Fruit fly (Drosophila melanogaster): ENCODE measurements around the gene Prm.

The Prm gene

DNA sequence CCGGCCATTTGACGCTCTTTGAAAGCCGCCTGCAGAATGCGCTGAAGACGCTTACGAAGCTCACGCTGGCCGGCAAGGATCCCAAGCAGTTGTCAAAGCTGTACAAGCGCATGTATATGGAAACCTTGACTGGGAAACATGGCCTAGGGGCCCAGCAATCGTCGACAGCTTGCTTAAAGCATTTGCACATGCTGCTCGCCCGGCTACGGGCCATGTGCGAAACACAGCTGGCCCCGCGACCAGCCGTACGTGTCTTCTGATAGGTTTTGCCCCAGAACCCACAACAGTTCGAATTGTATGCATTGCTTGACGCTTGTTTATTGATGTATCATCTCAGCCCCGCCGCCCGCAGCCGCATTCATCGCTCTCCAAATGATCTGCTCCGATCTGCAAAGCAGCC lies 19.9 kb downstream of the Prm start:
- no peak for TF ChIP-seq CG17801 (GFP tag; optimal IDR thresholded peaks at IDR 0.05; ENCODE audit: partially characterized antibody)

DNA sequence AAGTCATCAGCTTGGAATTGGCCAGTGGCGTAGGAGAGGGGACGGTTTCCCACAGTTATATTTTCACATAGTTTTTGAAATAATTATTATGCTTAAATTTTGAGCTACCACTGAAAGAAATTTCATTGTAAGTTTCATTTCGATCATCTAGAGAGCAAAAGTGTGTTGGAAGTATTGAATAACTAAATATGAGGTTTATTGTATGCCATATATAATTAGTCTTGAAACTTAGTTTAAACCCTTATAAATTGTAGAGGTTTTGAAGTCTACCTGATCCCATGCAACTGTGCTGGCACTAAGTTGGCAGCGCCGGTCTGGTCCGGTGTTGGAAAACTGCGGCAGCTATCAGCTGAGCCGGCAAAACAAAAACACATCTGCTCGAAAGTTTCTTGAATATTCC lies 24.0 kb downstream of the Prm start, which contains the start of the genes CG32022 and CG6511:
TSS of gene CG32022 (minus strand) at position 128 of the 400 bp plus-strand sequence.
TSS of gene CG6511 (plus strand) at position 180 of the 400 bp plus-strand sequence.
- TF ChIP-seq CG17801 (GFP tag; optimal IDR thresholded peaks at IDR 0.05; ENCODE audit: partially characterized antibody), result no peak

DNA sequence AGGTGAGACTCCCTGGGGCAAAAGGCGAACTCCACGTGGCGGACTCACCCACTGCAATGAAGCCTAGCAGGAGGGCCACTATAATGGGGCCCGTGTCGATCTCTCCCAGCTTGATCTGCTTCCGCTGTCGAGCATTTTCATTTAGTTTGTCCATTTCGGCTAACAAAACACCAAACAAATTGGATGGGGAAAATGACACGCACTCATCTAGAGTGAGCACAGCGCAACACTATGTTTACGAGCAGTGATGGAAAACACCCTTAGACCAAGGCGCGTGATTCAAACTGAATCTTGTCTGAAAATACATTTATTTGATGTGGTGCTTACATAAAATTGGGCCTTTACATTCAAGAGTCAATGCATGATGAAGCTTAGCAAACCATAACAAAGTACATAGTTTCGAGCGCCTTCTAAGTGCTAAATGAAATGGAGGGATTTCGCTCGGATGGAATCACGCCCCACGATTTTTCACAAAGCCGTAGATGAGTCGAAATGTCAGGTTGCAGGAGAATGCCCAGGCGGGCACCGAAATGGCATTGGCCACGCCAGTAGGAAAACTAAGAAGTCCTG lies 25.0 kb downstream of the Prm start, which contains the start of gene SrpRbeta:
TSS of gene SrpRbeta (minus strand) at position 236 of the 570 bp plus-strand sequence.
- TF ChIP-seq CG17801 (GFP tag; optimal IDR thresholded peaks at IDR 0.05; ENCODE audit: partially characterized antibody), result no peak

DNA sequence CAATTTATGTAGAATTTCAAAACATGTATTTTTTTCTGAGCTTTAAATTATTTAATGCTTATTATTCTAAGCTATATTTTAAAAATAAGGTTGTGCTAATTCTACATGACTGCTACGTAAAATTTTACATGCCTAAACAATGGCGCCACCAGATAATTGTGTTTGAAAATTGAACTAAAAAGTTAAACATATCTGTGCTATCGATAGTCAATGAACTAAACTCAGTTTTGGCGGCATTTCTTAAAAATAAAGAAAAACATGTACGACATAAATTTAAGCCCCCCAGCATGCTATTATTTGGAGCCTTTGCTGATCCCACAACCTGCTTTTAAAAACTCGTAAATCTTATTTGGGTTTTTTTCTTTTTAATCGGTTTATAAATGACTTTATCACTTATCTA lies 26.5 kb downstream of the Prm start:
- TF ChIP-seq CG17801 (GFP tag; optimal IDR thresholded peaks at IDR 0.05; ENCODE audit: partially characterized antibody), result no peak

DNA sequence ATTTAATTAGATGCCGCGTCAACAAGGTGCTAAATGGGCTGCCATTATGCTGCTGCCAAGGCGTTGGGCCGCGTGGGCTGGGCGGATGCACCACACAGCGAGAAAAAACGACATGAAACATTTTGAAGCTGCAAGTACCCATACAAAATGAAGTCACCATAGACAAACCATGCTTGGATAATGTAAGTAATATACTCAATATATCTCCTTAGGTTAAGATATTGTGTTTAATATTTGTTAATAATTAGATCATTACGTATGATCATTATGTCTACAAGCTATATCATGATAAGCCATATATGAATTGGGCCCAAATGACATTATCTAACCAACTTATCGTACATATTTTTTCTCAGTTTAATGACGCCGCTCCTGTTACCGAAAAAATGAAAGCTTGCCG lies 29.1 kb downstream of the Prm start:
- no peak for TF ChIP-seq CG17801 (GFP tag; optimal IDR thresholded peaks at IDR 0.05; ENCODE audit: partially characterized antibody)

DNA sequence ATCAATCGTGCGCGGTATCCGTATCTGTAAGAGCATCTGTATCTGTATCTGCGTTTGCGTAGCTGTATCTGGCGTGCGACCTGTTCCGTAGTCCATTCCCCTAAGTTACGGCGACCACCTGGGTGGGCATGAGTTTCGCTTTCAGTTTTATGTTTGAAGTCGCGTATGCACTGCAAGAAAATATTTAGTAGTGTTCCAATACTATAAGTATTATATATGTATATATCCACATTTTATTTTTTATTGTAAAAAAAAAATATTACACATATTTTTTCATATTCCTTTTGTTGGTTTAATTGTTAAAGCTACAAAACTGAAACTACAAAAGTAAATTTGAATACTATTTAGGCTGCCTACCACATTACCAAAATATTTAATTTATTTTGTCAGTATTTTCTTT lies 32.2 kb downstream of the Prm start:
- no peak for TF ChIP-seq CG17801 (GFP tag; optimal IDR thresholded peaks at IDR 0.05; ENCODE audit: partially characterized antibody)

DNA sequence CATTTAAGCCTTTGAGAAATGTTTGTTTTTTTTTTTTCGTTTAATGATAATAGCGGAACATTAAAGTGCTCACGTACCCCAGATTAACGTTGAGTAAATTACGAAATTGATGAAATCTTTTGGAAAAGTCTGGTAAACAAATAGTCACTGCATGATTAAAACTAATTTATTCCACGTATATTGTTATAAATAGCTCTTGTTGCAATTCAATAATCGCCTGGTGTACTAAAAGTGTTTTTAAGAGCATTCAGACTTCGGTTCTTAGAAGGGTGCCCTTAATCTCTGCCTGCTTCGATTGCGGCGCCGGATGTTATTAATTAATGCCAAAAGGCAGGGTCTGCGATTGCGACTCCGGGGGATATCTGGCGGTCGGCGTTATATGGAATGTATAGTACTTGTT lies 36.3 kb downstream of the Prm start:
- TF ChIP-seq CG17801 (GFP tag; optimal IDR thresholded peaks at IDR 0.05; ENCODE audit: partially characterized antibody), result no peak

DNA sequence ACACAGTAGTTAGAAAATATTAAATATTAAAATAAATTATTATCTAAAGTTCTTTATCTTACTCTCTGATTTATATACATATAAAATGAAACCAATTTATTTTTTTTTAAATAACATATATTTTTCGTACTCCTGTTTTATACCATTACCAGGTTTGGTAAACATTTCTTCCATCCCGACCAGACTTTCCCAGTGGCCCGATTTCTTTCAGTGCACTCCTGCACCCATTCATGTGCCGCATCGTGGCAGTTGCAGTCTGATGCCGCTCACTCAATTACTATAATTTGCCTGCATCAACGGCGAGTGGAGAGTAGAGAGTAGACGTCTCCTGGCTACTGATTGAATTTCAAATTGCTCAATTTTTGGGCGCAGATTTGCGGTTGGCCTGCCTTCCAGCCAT lies 37.3 kb downstream of the Prm start:
- TF ChIP-seq CG17801 (GFP tag; optimal IDR thresholded peaks at IDR 0.05; ENCODE audit: partially characterized antibody), result no peak

DNA sequence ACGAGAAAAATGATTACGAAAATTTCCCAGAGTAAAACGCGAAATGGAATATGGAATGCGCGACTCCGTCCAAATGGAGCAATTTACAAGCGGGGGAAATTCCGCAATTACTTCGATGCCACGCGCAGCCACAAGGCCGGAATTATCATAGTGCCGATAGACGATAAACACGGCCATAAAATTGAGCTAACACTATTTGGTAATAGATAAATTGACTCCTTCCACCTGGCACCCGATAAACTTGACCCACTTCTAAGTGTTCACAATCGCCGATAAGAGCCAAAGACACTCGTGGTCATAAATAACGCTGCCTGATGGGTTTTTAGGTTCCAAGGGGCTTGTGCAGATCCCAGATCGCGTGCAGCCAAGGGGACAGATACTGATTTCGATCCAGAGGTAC lies 38.0 kb downstream of the Prm start:
- TF ChIP-seq CG17801 (GFP tag; optimal IDR thresholded peaks at IDR 0.05; ENCODE audit: partially characterized antibody), result no peak

DNA sequence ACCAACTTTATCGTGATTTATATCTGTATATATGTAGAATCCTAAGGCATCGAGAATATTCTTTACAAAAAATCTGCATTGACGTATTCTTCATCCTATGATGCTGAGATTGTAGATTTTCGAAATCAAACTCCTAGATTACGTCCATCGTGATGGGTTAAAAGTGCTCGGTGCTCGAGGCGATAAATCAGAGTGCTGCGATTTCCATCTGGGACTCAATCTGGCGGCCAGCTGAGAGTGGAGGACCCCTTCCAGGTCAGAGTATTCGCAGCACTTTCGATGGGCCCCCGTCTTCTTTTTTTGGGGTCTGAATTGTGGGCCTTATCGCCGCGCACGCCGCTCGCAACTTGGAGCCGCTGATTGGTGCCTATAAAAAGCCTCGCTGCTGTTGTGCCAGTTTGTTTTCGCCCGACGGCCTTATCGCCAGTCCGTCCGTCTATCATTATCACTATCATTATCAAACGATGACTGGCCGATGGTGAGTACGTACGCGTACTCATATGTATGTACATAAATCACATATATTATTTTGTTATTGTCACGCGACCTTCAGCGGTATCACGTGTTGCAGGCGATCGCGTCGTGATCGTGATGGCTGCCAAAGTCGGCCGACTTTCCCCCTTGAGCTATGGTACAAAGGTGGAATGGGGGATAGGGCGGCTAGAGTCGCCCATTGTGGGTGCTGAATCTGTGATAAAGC lies 40.2 kb downstream of the Prm start:
- peak; percentile 27 for TF ChIP-seq CG17801 (GFP tag; optimal IDR thresholded peaks at IDR 0.05; ENCODE audit: partially characterized antibody)

DNA sequence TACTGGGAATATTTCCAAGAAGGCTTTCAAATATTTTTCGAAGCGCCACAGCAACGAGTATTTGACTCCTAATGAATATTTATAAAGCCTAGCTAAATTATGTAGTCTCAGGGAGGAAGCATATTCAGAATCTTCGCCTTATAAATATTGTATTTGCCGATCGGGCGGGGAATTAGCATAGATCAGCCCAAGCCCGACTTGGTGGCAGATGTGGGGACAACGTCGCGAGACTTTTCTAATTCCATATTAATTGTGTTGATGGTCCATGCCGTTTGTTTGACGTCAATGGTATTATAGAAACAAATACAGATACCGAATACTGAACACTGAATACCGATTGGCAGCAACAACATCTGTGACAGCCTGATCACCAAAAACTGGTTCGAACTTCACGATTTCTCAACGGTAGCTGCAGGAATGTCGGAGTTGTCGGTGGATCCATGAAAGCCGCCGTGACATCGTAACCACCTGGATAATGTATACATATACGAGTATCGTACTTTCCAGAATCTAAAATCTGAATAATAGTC lies 41.3 kb downstream of the Prm start:
- no peak for TF ChIP-seq CG17801 (GFP tag; optimal IDR thresholded peaks at IDR 0.05; ENCODE audit: partially characterized antibody)

DNA sequence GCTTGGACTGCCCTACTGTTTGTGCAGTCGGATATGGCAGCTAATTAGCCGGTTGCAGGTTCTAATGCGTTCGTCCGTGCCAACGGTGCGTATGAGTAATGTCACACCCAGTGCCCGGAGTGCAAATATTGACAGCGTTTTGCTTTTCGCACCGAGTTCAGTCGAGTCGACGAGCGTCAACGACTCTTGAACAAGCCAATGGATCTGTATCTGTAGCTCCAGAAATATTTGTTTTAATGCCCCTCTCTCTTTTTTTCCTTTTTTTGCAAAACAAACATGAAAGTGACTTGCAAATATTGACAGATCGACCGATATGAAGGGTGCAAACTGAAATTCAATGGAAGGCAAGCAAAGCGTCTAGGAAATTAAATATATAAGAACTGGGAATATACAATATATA lies 42.7 kb downstream of the Prm start:
- no peak for TF ChIP-seq CG17801 (GFP tag; optimal IDR thresholded peaks at IDR 0.05; ENCODE audit: partially characterized antibody)

DNA sequence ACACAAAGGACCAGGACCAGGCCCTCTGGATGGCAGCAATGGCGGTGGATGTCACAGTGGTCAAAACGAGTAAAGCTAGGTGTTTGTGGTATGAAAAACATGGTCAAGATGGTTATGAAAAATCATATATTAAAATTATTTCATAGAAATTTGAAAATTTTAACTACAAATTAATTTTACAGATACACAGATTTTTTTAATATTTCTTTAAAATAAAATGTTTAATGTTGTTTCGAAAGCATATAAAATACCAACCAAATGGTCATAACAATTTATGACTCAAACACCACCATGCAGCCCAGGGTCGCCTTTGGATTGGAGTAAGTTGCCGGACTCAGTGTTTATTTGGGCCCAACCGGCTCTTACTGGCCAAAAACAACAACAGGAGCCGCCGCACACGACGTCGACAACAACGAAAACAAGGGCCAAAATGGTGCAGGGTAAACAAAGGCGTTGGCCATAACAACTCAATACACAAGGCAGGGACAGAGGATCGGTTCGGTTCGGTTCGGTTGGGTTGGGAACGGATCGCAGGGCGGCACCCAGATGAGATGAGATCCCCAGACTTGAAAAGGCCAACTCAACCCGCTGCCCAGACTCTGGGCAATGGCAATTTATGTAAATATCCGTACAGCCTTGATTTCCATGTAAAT lies 43.3 kb downstream of the Prm start:
- TF ChIP-seq CG17801 (GFP tag; optimal IDR thresholded peaks at IDR 0.05; ENCODE audit: partially characterized antibody), result no peak

DNA sequence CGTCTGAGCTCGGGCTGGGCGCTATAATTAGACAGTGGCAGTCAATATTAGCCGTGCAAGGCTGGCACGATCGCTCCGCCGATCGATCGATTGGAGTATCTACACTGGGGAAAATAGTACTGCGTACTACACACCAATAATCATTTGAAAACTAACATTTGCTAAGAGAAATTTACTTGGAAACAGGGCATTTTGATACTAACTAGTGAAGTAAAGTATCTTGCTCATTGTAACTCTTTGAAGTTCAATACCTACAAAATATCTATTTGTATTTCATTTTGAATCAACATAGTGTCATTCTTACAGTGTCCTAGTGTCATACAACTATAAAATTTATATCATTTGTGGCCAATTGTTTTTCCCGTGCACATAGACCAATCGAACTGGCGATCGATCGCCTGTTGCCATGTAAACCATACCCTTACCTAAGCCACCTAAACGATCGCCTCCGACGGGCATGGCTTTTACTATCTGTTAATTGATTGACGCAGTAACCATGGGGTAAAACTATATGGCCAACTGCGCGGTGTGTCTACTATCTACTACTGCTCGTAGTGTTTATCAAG lies 44.4 kb downstream of the Prm start:
- TF ChIP-seq CG17801 (GFP tag; optimal IDR thresholded peaks at IDR 0.05; ENCODE audit: partially characterized antibody), result no peak

DNA sequence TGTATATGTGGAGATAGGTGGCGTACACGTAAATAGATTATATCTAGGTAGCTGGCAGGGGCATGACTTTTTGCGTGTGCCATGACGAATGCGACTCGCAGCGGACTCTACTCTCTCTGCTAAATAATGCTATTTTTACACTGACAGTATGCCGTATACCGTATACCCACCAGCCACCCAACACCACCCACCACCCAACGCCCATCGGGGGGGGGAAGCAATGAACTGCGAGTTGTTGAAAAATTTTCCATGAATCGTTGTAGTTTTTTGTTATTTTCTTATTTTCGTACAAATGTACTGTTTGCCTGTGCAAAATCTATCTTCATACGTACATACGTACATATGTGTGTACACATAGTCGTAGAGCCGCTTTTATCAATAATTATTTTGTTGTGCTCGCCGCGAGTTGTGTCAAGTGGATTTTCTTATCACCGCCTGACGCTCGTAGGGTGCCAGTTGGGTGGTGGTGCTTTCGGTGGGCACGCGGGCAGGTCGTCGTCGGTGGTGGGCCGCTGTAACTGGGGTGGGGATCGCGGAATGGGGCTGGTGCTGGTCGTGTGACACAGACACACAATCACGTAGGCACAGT lies 45.0 kb downstream of the Prm start:
- no peak for TF ChIP-seq CG17801 (GFP tag; optimal IDR thresholded peaks at IDR 0.05; ENCODE audit: partially characterized antibody)
